Worm (Caenorhabditis elegans) whole organism, L4 larva: ENCODE measurements around the gene sups-1.

Source experiments
- D1046.2 ChIP-seq: fragments of 200-800 bp; sonication (Bioruptor generic); IDR thresholded peaks from 2 replicates; pipeline ENCODE4 v1.3.6; 2022; ENCODE audit warnings: missing genetic modification characterization, missing compliant biosample characterization
- aly-2 ChIP-seq: sonication (generic microtip); optimal IDR thresholded peaks from 2 replicates; lab custom pipeline; 2018; ENCODE audit warnings: missing biosample characterization, missing genetic modification characterization
- ctbp-1 ChIP-seq: fragments of 200-800 bp; sonication (Bioruptor generic); IDR thresholded peaks from 2 replicates; pipeline ENCODE4 v1.3.6; 2022; ENCODE audit warnings: missing genetic modification reagents, missing genetic modification characterization, missing compliant biosample characterization
- daf-19 ChIP-seq: fragments of 200-800 bp; sonication (Bioruptor generic); conservative IDR thresholded peaks from 2 replicates; pipeline ENCODE4 v1.3.6; 2022; ENCODE audit warnings: missing genetic modification characterization, missing compliant biosample characterization
- dpl-1 ChIP-seq: fragments of 150-350 bp; optimal IDR thresholded peaks from 2 replicates; lab custom pipeline; 2014; ENCODE audit warnings: missing biosample characterization, missing genetic modification reagents, missing genetic modification characterization
- egl-27 ChIP-seq: sonication (generic microtip); optimal IDR thresholded peaks from 3 replicates; lab custom pipeline; 2017; ENCODE audit warnings: missing biosample characterization, missing genetic modification reagents, missing genetic modification characterization
- lim-7 ChIP-seq: fragments of 200-800 bp; sonication (Bioruptor generic); IDR thresholded peaks from 2 replicates; pipeline ENCODE4 v1.3.6; 2022; ENCODE audit warnings: missing genetic modification characterization, missing compliant biosample characterization
- nhr-10 ChIP-seq: fragments of 150-350 bp; optimal IDR thresholded peaks from 2 replicates; lab custom pipeline; 2014; ENCODE audit warnings: missing biosample characterization, missing genetic modification characterization
- nhr-25 ChIP-seq: sonication (generic microtip); optimal IDR thresholded peaks from 2 replicates; lab custom pipeline; 2017; ENCODE audit warnings: missing genetic modification characterization, mild to moderate bottlenecking, missing compliant biosample characterization, antibody characterized with exemption, moderate library complexity, borderline replicate concordance; ENCODE audit not compliant: insufficient read depth
- nhr-28 ChIP-seq: fragments of 150-350 bp; optimal IDR thresholded peaks from 2 replicates; lab custom pipeline; 2014; ENCODE audit warnings: missing biosample characterization, missing genetic modification characterization
- pha-4 ChIP-seq, 2 experiments: fragments of 150-350 bp in 1 of 2; fragments of 200-800 bp in 1 of 2; sonication (Bioruptor generic) in 1 of 2; IDR thresholded peaks in 1 of 2; optimal IDR thresholded peaks in 1 of 2; 2 replicates each; pipeline versions ENCODE4 v1.3.6 to Lab custom; 2014 to 2022; ENCODE audit warnings: missing genetic modification characterization in 2 of 2, missing genetic modification reagents in 2 of 2, missing biosample characterization in 1 of 2, missing compliant biosample characterization in 1 of 2
- skn-1 ChIP-seq: fragments of 150-350 bp; optimal IDR thresholded peaks from 2 replicates; lab custom pipeline; 2014; ENCODE audit warnings: missing biosample characterization, missing genetic modification characterization
- tra-1 ChIP-seq: fragments of 200-800 bp; sonication (Bioruptor generic); IDR thresholded peaks from 2 replicates; pipeline ENCODE4 v1.3.6; 2022; ENCODE audit warnings: missing genetic modification reagents, missing genetic modification characterization, missing compliant biosample characterization
- unc-39 ChIP-seq: sonication (generic microtip); optimal IDR thresholded peaks from 2 replicates; lab custom pipeline; 2017; ENCODE audit warnings: missing biosample characterization, missing genetic modification characterization

- TF ChIP-seq aly-2 (tag; lab: Kevin White, UChicago) = no peak
- no peak for TF ChIP-seq lim-7 (GFP tag; lab: Robert Waterston, UW)
- no peak for TF ChIP-seq nhr-25
- TF ChIP-seq D1046.2 = no peak
- TF ChIP-seq nhr-28 = no peak
- TF ChIP-seq skn-1 (tag; lab: Kevin White, UChicago) = no peak
- TF ChIP-seq pha-4 (GFP tag; IDR thresholded peaks at IDR 0.05; lab: Robert Waterston, UW) = no peak
- TF ChIP-seq pha-4 (tag; optimal IDR thresholded peaks at IDR 0.05; lab: Kevin White, UChicago) = no peak
- TF ChIP-seq dpl-1 = no peak
- TF ChIP-seq daf-19 (GFP tag; lab: Robert Waterston, UW) = no peak
- TF ChIP-seq ctbp-1 (GFP tag; lab: Robert Waterston, UW) = no peak
- no peak for TF ChIP-seq tra-1 (GFP tag; lab: Robert Waterston, UW)
- TF ChIP-seq unc-39 (tag; lab: Kevin White, UChicago) = no peak
- TF ChIP-seq egl-27 (tag; lab: Kevin White, UChicago) = no peak
- no peak for TF ChIP-seq nhr-10 (tag; lab: Kevin White, UChicago)
These were observed 25.1 kb downstream of the sups-1 start for ce11 chrX:6029075-6029474.
